Fruit fly (Drosophila melanogaster): ENCODE measurements around the gene Ca-beta.

Gene Ca-beta

dm6 chr2L:11199068-11199467 lies 4.3 kb downstream of the Ca-beta start (continued):
- TF ChIP-seq tio (GFP tag; optimal IDR thresholded peaks at IDR 0.05) (peak; percentile 31), zf30C (GFP tag; optimal IDR thresholded peaks at IDR 0.05) (no peak), Med (GFP tag) (peak; percentile 77), slbo (GFP tag; IDR thresholded peaks at IDR 0.05) (peak; percentile 87), gcm (GFP tag; optimal IDR thresholded peaks at IDR 0.05) (no peak), CG10147 (GFP tag; optimal IDR thresholded peaks at IDR 0.05) (peak; percentile 42), disco-r (GFP tag; optimal IDR thresholded peaks at IDR 0.05) (no peak), zfh1 (GFP tag; IDR thresholded peaks at IDR 0.05) (no peak), wor (GFP tag; IDR thresholded peaks at IDR 0.05) (no peak), CrebB (tag; optimal IDR thresholded peaks at IDR 0.05) (peak; percentile 43), ro (GFP tag; IDR thresholded peaks at IDR 0.05) (no peak), CG42726 (GFP tag; IDR thresholded peaks at IDR 0.05; ENCODE audit: partially characterized antibody) (no peak), CG4404 (GFP tag; IDR thresholded peaks at IDR 0.05) (no peak), sug (tag; optimal IDR thresholded peaks at IDR 0.05) (no peak), CG18476 (GFP tag; optimal IDR thresholded peaks at IDR 0.05) (no peak), Mes4 (GFP tag; optimal IDR thresholded peaks at IDR 0.05) (no peak), pros (GFP tag; optimal IDR thresholded peaks at IDR 0.05) (no peak), Atf-2 (GFP tag; optimal IDR thresholded peaks at IDR 0.05) (no peak), Jarid2 (GFP tag; optimal IDR thresholded peaks at IDR 0.05) (no peak), ftz-f1 (GFP tag; optimal IDR thresholded peaks at IDR 0.05) (no peak), MBD-R2 (GFP tag; IDR thresholded peaks at IDR 0.05) (no peak), D (optimal IDR thresholded peaks at IDR 0.05) (no peak), D (GFP tag; optimal IDR thresholded peaks at IDR 0.05) (no peak), CG5953 (GFP tag; IDR thresholded peaks at IDR 0.05) (no peak), otp (GFP tag; IDR thresholded peaks at IDR 0.05) (no peak), CG6683 (GFP tag; optimal IDR thresholded peaks at IDR 0.05) (no peak), Nf-YA (GFP tag; IDR thresholded peaks at IDR 0.05) (no peak), H15 (GFP tag; IDR thresholded peaks at IDR 0.05) (peak; percentile 50; the same call in 2 of the 3 replicates), CG12071 (GFP tag; optimal IDR thresholded peaks at IDR 0.05) (no peak), CG1529 (GFP tag; optimal IDR thresholded peaks at IDR 0.05) (no peak), wek (GFP tag; optimal IDR thresholded peaks at IDR 0.05) (no peak), Oaz (GFP tag; IDR thresholded peaks at IDR 0.05) (peak; percentile 38; the same call in 1 of the 2 replicates), Antp (GFP tag; optimal IDR thresholded peaks at IDR 0.05) (no peak), sqz (GFP tag; optimal IDR thresholded peaks at IDR 0.05) (no peak), bowl (GFP tag; IDR thresholded peaks at IDR 0.05) (no peak), slp2 (GFP tag; optimal IDR thresholded peaks at IDR 0.05) (no peak), cad (GFP tag; optimal IDR thresholded peaks at IDR 0.05) (no peak), CG9437 (GFP tag; optimal IDR thresholded peaks at IDR 0.05) (peak; percentile 11), eve (GFP tag; optimal IDR thresholded peaks at IDR 0.05) (no peak), tin (GFP tag; optimal IDR thresholded peaks at IDR 0.05) (no peak), CG15696 (tag; optimal IDR thresholded peaks at IDR 0.05) (no peak), CG1024 (GFP tag; IDR thresholded peaks at IDR 0.05) (no peak), seq (GFP tag; IDR thresholded peaks at IDR 0.05) (peak; percentile 52; the same call in 1 of the 2 replicates), emc (GFP tag; optimal IDR thresholded peaks at IDR 0.05) (no peak), pho (GFP tag; optimal IDR thresholded peaks at IDR 0.05) (peak; percentile 21), CG11398 (GFP tag; optimal IDR thresholded peaks at IDR 0.05) (no peak), Ptx1 (GFP tag; IDR thresholded peaks at IDR 0.05) (peak; percentile 67), CG16863 (GFP tag; optimal IDR thresholded peaks at IDR 0.05) (no peak), run (tag; optimal IDR thresholded peaks at IDR 0.05) (no peak), da (GFP tag; optimal IDR thresholded peaks at IDR 0.05) (no peak), CG6654 (GFP tag; optimal IDR thresholded peaks at IDR 0.05) (no peak), CTCF (GFP tag; optimal IDR thresholded peaks at IDR 0.05) (no peak), Hmx (GFP tag; optimal IDR thresholded peaks at IDR 0.05) (no peak), pfk (GFP tag; optimal IDR thresholded peaks at IDR 0.05) (no peak)
